Fruit fly (Drosophila melanogaster): ENCODE data around the gene aay.

The aay gene

dm6 chr3L:9462247-9462769 is 39.3 kb downstream of the aay start:
- TF ChIP-seq CG10366 (GFP tag; IDR thresholded peaks at IDR 0.05) (peak; percentile 63), Hey (tag; optimal IDR thresholded peaks at IDR 0.05) (no peak), MESR4 (GFP tag; optimal IDR thresholded peaks at IDR 0.05) (peak; percentile 18), HLHmδ (GFP tag; optimal IDR thresholded peaks at IDR 0.05) (no peak), shn (GFP tag; optimal IDR thresholded peaks at IDR 0.05) (peak; percentile 69), CG4617 (GFP tag; optimal IDR thresholded peaks at IDR 0.05; ENCODE audit: borderline replicate concordance) (peak; percentile 0), luna (GFP tag; optimal IDR thresholded peaks at IDR 0.05) (peak; percentile 36), usp (GFP tag; optimal IDR thresholded peaks at IDR 0.05) (no peak), CG15514 (GFP tag; optimal IDR thresholded peaks at IDR 0.05) (peak; percentile 60), tup (GFP tag; optimal IDR thresholded peaks at IDR 0.05) (no peak), Six4 (GFP tag; optimal IDR thresholded peaks at IDR 0.05) (peak; percentile 86), onecut (GFP tag; IDR thresholded peaks at IDR 0.05) (peak; percentile 69), Med (GFP tag) (peak; percentile 87), CG9215 (GFP tag; IDR thresholded peaks at IDR 0.05) (peak; percentile 52; the same call in 1 of the 2 replicates), CG31224 (GFP tag; IDR thresholded peaks at IDR 0.05) (0 out of 2 replicates have a peak, but pooled peaks have one; percentile 35), CG3847 (GFP tag; IDR thresholded peaks at IDR 0.05) (peak; percentile 58; the same call in 1 of the 2 replicates), pfk (GFP tag; optimal IDR thresholded peaks at IDR 0.05) (no peak), grn (GFP tag; optimal IDR thresholded peaks at IDR 0.05) (no peak), CG14050 (GFP tag; IDR thresholded peaks at IDR 0.05) (peak; percentile 54; the same call in 1 of the 3 replicates), Hr39 (optimal IDR thresholded peaks at IDR 0.05) (no peak), Hsf (GFP tag; optimal IDR thresholded peaks at IDR 0.05) (peak; percentile 86), ap (GFP tag; IDR thresholded peaks at IDR 0.05) (peak; percentile 40; the same call in 1 of the 2 replicates), lov (optimal IDR thresholded peaks at IDR 0.05) (no peak), lov (GFP tag; IDR thresholded peaks at IDR 0.05) (peak; percentile 47; the same call in 2 of the 3 replicates), CG18764 (GFP tag; optimal IDR thresholded peaks at IDR 0.05) (peak; percentile 79), Sin3A (optimal IDR thresholded peaks at IDR 0.05) (no peak), CG3407 (GFP tag; optimal IDR thresholded peaks at IDR 0.05) (peak; percentile 87), ttk (GFP tag; IDR thresholded peaks at IDR 0.05) (peak; percentile 29; the same call in 1 of the 2 replicates), CG4854 (GFP tag; optimal IDR thresholded peaks at IDR 0.05) (peak; percentile 81), Lpt (GFP tag; optimal IDR thresholded peaks at IDR 0.05) (no peak), abd-A (tag; optimal IDR thresholded peaks at IDR 0.05) (peak; percentile 32), CG18476 (GFP tag; optimal IDR thresholded peaks at IDR 0.05) (peak; percentile 91), CG32772 (GFP tag; IDR thresholded peaks at IDR 0.05) (peak; percentile 40; the same call in 1 of the 2 replicates), nerfin-2 (GFP tag; IDR thresholded peaks at IDR 0.05; ENCODE audit: partially characterized antibody) (no peak), Lhr (GFP tag; optimal IDR thresholded peaks at IDR 0.05) (peak; percentile 75), CG33557 (GFP tag; optimal IDR thresholded peaks at IDR 0.05) (peak; percentile 92), CG7928 (GFP tag; optimal IDR thresholded peaks at IDR 0.05) (peak; percentile 25), dimm (GFP tag; IDR thresholded peaks at IDR 0.05) (no peak), eve (GFP tag; optimal IDR thresholded peaks at IDR 0.05) (no peak), cg (GFP tag; optimal IDR thresholded peaks at IDR 0.05) (no peak), CG5245 (GFP tag; optimal IDR thresholded peaks at IDR 0.05) (peak; percentile 48), Xbp1 (GFP tag; optimal IDR thresholded peaks at IDR 0.05) (peak; percentile 84), CG8478 (optimal IDR thresholded peaks at IDR 0.05) (no peak), CG6254 (GFP tag; optimal IDR thresholded peaks at IDR 0.05) (peak; percentile 88), Rfx (GFP tag; IDR thresholded peaks at IDR 0.05) (peak; percentile 82), croc (GFP tag; conservative IDR thresholded peaks at IDR 0.05) (peak; percentile 59), CG7745 (tag; optimal IDR thresholded peaks at IDR 0.05) (no peak), MTF-1 (GFP tag; optimal IDR thresholded peaks at IDR 0.05; ENCODE audit: borderline replicate concordance) (peak; percentile 82), Doc3 (GFP tag; IDR thresholded peaks at IDR 0.05; ENCODE audit: partially characterized antibody) (no peak; the same call in 2 of the 3 replicates), CG12299 (tag; optimal IDR thresholded peaks at IDR 0.05) (peak; percentile 92), stwl (tag; optimal IDR thresholded peaks at IDR 0.05) (peak; percentile 12)

Data from whole organism, embryonic.